Worm (Caenorhabditis elegans) whole organism, L4 larva: Measurements from ENCODE around the gene Y53C12B.1.

Experiments used
- D1046.2 ChIP-seq: fragments of 200-800 bp; sonication (Bioruptor generic); IDR thresholded peaks from 2 replicates; pipeline ENCODE4 v1.3.6; 2022; ENCODE audit warnings: missing genetic modification characterization, missing compliant biosample characterization
- F26F4.8 ChIP-seq: fragments of 200-800 bp; sonication (Bioruptor generic); conservative IDR thresholded peaks from 2 replicates; pipeline ENCODE4 v1.3.6; 2022; ENCODE audit warnings: missing genetic modification characterization, missing compliant biosample characterization
- F37D6.2 ChIP-seq: sonication (generic microtip); optimal IDR thresholded peaks from 2 replicates; lab custom pipeline; 2016; ENCODE audit warnings: mild to moderate bottlenecking, missing genetic modification characterization, missing compliant biosample characterization
- T20F7.1 ChIP-seq: fragments of 200-800 bp; sonication (Bioruptor generic); optimal IDR thresholded peaks from 2 replicates; lab custom pipeline; 2018; ENCODE audit warnings: mild to moderate bottlenecking, missing genetic modification characterization, missing compliant biosample characterization
- Y48G9A.11 ChIP-seq: fragments of 200-800 bp; sonication (Bioruptor generic); IDR thresholded peaks from 2 replicates; pipeline ENCODE4 v1.3.6; 2022; ENCODE audit warnings: missing genetic modification reagents, missing genetic modification characterization, missing compliant biosample characterization
- Y5F2A.4 ChIP-seq: fragments of 200-800 bp; sonication (Bioruptor generic); optimal IDR thresholded peaks from 2 replicates; lab custom pipeline; 2018; ENCODE audit warnings: mild to moderate bottlenecking, missing genetic modification characterization, missing compliant biosample characterization
- ZK337.2 ChIP-seq: fragments of 200-800 bp; sonication (Bioruptor generic); IDR thresholded peaks from 2 replicates; pipeline ENCODE4 v1.3.6; 2022; ENCODE audit warnings: missing genetic modification reagents, missing genetic modification characterization, missing compliant biosample characterization
- arid-1 ChIP-seq: fragments of 200-800 bp; sonication (Bioruptor generic); conservative IDR thresholded peaks from 2 replicates; pipeline ENCODE4 v1.3.6; 2022; ENCODE audit warnings: missing genetic modification reagents, missing genetic modification characterization, missing compliant biosample characterization
- attf-4 ChIP-seq: sonication (generic microtip); optimal IDR thresholded peaks from 3 replicates; lab custom pipeline; 2017; ENCODE audit warnings: missing biosample characterization, missing genetic modification characterization
- ceh-28 ChIP-seq: fragments of 150-350 bp; optimal IDR thresholded peaks from 2 replicates; lab custom pipeline; 2014; ENCODE audit warnings: missing biosample characterization, missing genetic modification reagents, missing genetic modification characterization
- ceh-82 ChIP-seq: sonication (generic microtip); optimal IDR thresholded peaks from 2 replicates; lab custom pipeline; 2017; ENCODE audit warnings: missing biosample characterization, missing genetic modification characterization
- cey-2 ChIP-seq: sonication (generic microtip); optimal IDR thresholded peaks from 3 replicates; lab custom pipeline; 2017; ENCODE audit warnings: missing genetic modification characterization, mild to moderate bottlenecking, missing compliant biosample characterization, antibody characterized with exemption, borderline replicate concordance; ENCODE audit not compliant: insufficient read depth
- daf-16 ChIP-seq, 3 experiments: sonication (generic microtip); optimal IDR thresholded peaks; 2 replicates each; lab custom pipeline; 2016 to 2017; ENCODE audit warnings: missing genetic modification characterization in 3 of 3, missing genetic modification reagents in 3 of 3, mild to moderate bottlenecking in 2 of 3, missing compliant biosample characterization in 2 of 3, missing biosample characterization in 1 of 3, moderate library complexity in 1 of 3
- dmd-8 ChIP-seq: fragments of 200-800 bp; sonication (Bioruptor generic); IDR thresholded peaks from 2 replicates; pipeline ENCODE4 v1.3.6; 2022; ENCODE audit warnings: missing genetic modification characterization, missing compliant biosample characterization
- duxl-1 ChIP-seq: sonication (generic microtip); optimal IDR thresholded peaks from 2 replicates; lab custom pipeline; 2016; ENCODE audit warnings: mild to moderate bottlenecking, missing genetic modification characterization, moderate library complexity, missing compliant biosample characterization; ENCODE audit not compliant: poor library complexity
- dve-1 ChIP-seq: sonication (generic microtip); optimal IDR thresholded peaks from 2 replicates; lab custom pipeline; 2017; ENCODE audit warnings: antibody characterized with exemption, mild to moderate bottlenecking, missing genetic modification characterization, missing compliant biosample characterization; ENCODE audit not compliant: insufficient read depth
- fkh-10 ChIP-seq: fragments of 150-350 bp; optimal IDR thresholded peaks from 2 replicates; lab custom pipeline; 2014; ENCODE audit warnings: missing biosample characterization, missing genetic modification reagents, missing genetic modification characterization
- fos-1 ChIP-seq: fragments of 150-350 bp; optimal IDR thresholded peaks from 2 replicates; lab custom pipeline; 2014; ENCODE audit warnings: missing biosample characterization, missing genetic modification characterization
- hif-1 ChIP-seq, 2 experiments: sonication (generic microtip); optimal IDR thresholded peaks; 2 replicates each; lab custom pipeline; 2016 to 2017; ENCODE audit warnings: missing compliant biosample characterization in 2 of 2, missing genetic modification characterization in 2 of 2, missing genetic modification reagents in 2 of 2, missing genotype in 2 of 2, mild to moderate bottlenecking in 1 of 2
- hlh-11 ChIP-seq: fragments of 200-800 bp; sonication (Bioruptor generic); optimal IDR thresholded peaks from 2 replicates; lab custom pipeline; 2018; ENCODE audit warnings: mild to moderate bottlenecking, missing genetic modification characterization, missing compliant biosample characterization
- jun-1 ChIP-seq: fragments of 150-350 bp; optimal IDR thresholded peaks from 2 replicates; lab custom pipeline; 2014; ENCODE audit warnings: missing biosample characterization, missing genetic modification reagents, missing genetic modification characterization
- lim-7 ChIP-seq: fragments of 200-800 bp; sonication (Bioruptor generic); IDR thresholded peaks from 2 replicates; pipeline ENCODE4 v1.3.6; 2022; ENCODE audit warnings: missing genetic modification characterization, missing compliant biosample characterization
- lin-1 ChIP-seq: fragments of 200-800 bp; sonication (Bioruptor generic); IDR thresholded peaks from 2 replicates; pipeline ENCODE4 v1.3.6; 2022; ENCODE audit warnings: missing genetic modification reagents, missing genetic modification characterization, missing compliant biosample characterization
- lin-15B ChIP-seq: fragments of 150-350 bp; sonication (generic microtip); optimal IDR thresholded peaks from 3 replicates; lab custom pipeline; 2014; ENCODE audit warnings: missing biosample characterization, missing genetic modification characterization
- lsy-2 ChIP-seq, 2 experiments: fragments of 150-350 bp in 1 of 2; sonication (generic microtip) in 1 of 2; optimal IDR thresholded peaks; 2 replicates each; lab custom pipeline; 2014 to 2017; ENCODE audit warnings: missing biosample characterization in 2 of 2, missing genetic modification characterization in 2 of 2
- madf-5 ChIP-seq, 2 experiments: fragments of 200-800 bp; sonication (Bioruptor generic); IDR thresholded peaks; 2 replicates each; pipeline ENCODE4 v1.3.6; 2022; ENCODE audit warnings: missing compliant biosample characterization in 2 of 2, missing genetic modification characterization in 2 of 2
- madf-9 ChIP-seq: fragments of 200-800 bp; sonication (Bioruptor generic); conservative IDR thresholded peaks from 2 replicates; pipeline ENCODE4 v1.3.6; 2022; ENCODE audit warnings: missing genetic modification reagents, missing genetic modification characterization, missing compliant biosample characterization
- mdt-29 ChIP-seq: fragments of 200-800 bp; sonication (Bioruptor generic); IDR thresholded peaks from 2 replicates; pipeline ENCODE4 v1.3.6; 2022; ENCODE audit warnings: missing genetic modification reagents, missing genetic modification characterization, missing compliant biosample characterization
- mep-1 ChIP-seq: fragments of 150-350 bp; sonication (generic microtip); optimal IDR thresholded peaks from 3 replicates; lab custom pipeline; 2014; ENCODE audit warnings: missing biosample characterization, missing genetic modification characterization
- mxl-2 ChIP-seq: fragments of 200-800 bp; sonication (Bioruptor generic); conservative IDR thresholded peaks from 2 replicates; pipeline ENCODE4 v1.3.6; 2022; ENCODE audit warnings: missing genetic modification reagents, missing genetic modification characterization, missing compliant biosample characterization
- mxl-3 ChIP-seq: fragments of 200-800 bp; sonication (Bioruptor generic); optimal IDR thresholded peaks from 2 replicates; lab custom pipeline; 2018; ENCODE audit warnings: mild to moderate bottlenecking, missing genetic modification characterization, missing compliant biosample characterization
- nhr-10 ChIP-seq: fragments of 150-350 bp; optimal IDR thresholded peaks from 2 replicates; lab custom pipeline; 2014; ENCODE audit warnings: missing biosample characterization, missing genetic modification characterization
- nhr-237 ChIP-seq: sonication (generic microtip); optimal IDR thresholded peaks from 2 replicates; lab custom pipeline; 2017; ENCODE audit warnings: missing biosample characterization, missing genetic modification characterization
- nhr-28 ChIP-seq: fragments of 150-350 bp; optimal IDR thresholded peaks from 2 replicates; lab custom pipeline; 2014; ENCODE audit warnings: missing biosample characterization, missing genetic modification characterization
- nhr-41 ChIP-seq: fragments of 200-800 bp; sonication (Bioruptor generic); IDR thresholded peaks from 2 replicates; pipeline ENCODE4 v1.3.6; 2022; ENCODE audit warnings: missing genetic modification reagents, missing genetic modification characterization, missing compliant biosample characterization
- nhr-42 ChIP-seq: fragments of 200-800 bp; sonication (Bioruptor generic); IDR thresholded peaks from 2 replicates; pipeline ENCODE4 v1.3.6; 2022; ENCODE audit warnings: missing genetic modification characterization, missing compliant biosample characterization
- nhr-48 ChIP-seq: sonication (generic microtip); optimal IDR thresholded peaks from 2 replicates; lab custom pipeline; 2016; ENCODE audit warnings: mild to moderate bottlenecking, missing genetic modification characterization, missing compliant biosample characterization
- nhr-76 ChIP-seq: fragments of 150-350 bp; optimal IDR thresholded peaks from 2 replicates; lab custom pipeline; 2014; ENCODE audit warnings: missing biosample characterization, missing genetic modification characterization
- nhr-77 ChIP-seq: fragments of 150-350 bp; optimal IDR thresholded peaks from 2 replicates; lab custom pipeline; 2014; ENCODE audit warnings: missing biosample characterization, missing genetic modification characterization
- pha-4 ChIP-seq, 2 experiments: fragments of 150-350 bp in 1 of 2; fragments of 200-800 bp in 1 of 2; sonication (Bioruptor generic) in 1 of 2; IDR thresholded peaks in 1 of 2; optimal IDR thresholded peaks in 1 of 2; 2 replicates each; pipeline versions ENCODE4 v1.3.6 to Lab custom; 2014 to 2022; ENCODE audit warnings: missing genetic modification characterization in 2 of 2, missing genetic modification reagents in 2 of 2, missing biosample characterization in 1 of 2, missing compliant biosample characterization in 1 of 2
- php-3 ChIP-seq: fragments of 200-800 bp; sonication (Bioruptor generic); IDR thresholded peaks from 2 replicates; pipeline ENCODE4 v1.3.6; 2022; ENCODE audit warnings: missing genetic modification reagents, missing genetic modification characterization, missing compliant biosample characterization
- pqm-1 ChIP-seq: sonication (generic microtip); optimal IDR thresholded peaks from 2 replicates; lab custom pipeline; 2017; ENCODE audit warnings: missing biosample characterization, missing genetic modification characterization
- saeg-2 ChIP-seq: fragments of 200-800 bp; sonication (Bioruptor generic); IDR thresholded peaks from 2 replicates; pipeline ENCODE4 v1.3.6; 2022; ENCODE audit warnings: missing genetic modification reagents, missing genetic modification characterization, missing compliant biosample characterization
- sdz-12 ChIP-seq: fragments of 200-800 bp; sonication (Bioruptor generic); optimal IDR thresholded peaks from 2 replicates; lab custom pipeline; 2018; ENCODE audit warnings: mild to moderate bottlenecking, missing genetic modification characterization, missing compliant biosample characterization
- spr-1 ChIP-seq: sonication (generic microtip); optimal IDR thresholded peaks from 2 replicates; lab custom pipeline; 2016; ENCODE audit warnings: mild to moderate bottlenecking, missing genetic modification characterization, missing compliant biosample characterization
- unc-130 ChIP-seq: sonication (generic microtip); optimal IDR thresholded peaks from 2 replicates; lab custom pipeline; 2016; ENCODE audit warnings: missing genetic modification reagents, missing genetic modification characterization, missing compliant biosample characterization
- unc-39 ChIP-seq: sonication (generic microtip); optimal IDR thresholded peaks from 2 replicates; lab custom pipeline; 2017; ENCODE audit warnings: missing biosample characterization, missing genetic modification characterization
- zfp-2 ChIP-seq: sonication (generic microtip); optimal IDR thresholded peaks from 2 replicates; lab custom pipeline; 2016; ENCODE audit warnings: mild to moderate bottlenecking, missing genetic modification characterization, missing compliant biosample characterization
- zfp-3 ChIP-seq: fragments of 200-800 bp; sonication (Bioruptor generic); conservative IDR thresholded peaks from 2 replicates; pipeline ENCODE4 v1.3.6; 2022; ENCODE audit warnings: missing genetic modification reagents, missing genetic modification characterization, missing compliant biosample characterization

Gene Y53C12B.1

ce11 chrII:9716417-9717039 lies 29.4 kb downstream of the Y53C12B.1 start, which contains the start of gene wee-1.3 (continued):
- TF ChIP-seq pha-4 (GFP tag; IDR thresholded peaks at IDR 0.05; lab: Robert Waterston, UW) = no peak
- peak; percentile 82 for TF ChIP-seq pha-4 (tag; optimal IDR thresholded peaks at IDR 0.05; lab: Kevin White, UChicago)
- TF ChIP-seq mep-1 = peak; percentile 71
- no peak for TF ChIP-seq cey-2 (tag; lab: Kevin White, UChicago)
- TF ChIP-seq nhr-237 (tag; lab: Kevin White, UChicago) = no peak
- TF ChIP-seq Y5F2A.4 (GFP tag; lab: Kevin White, UChicago) = no peak
- TF ChIP-seq madf-5 (GFP tag; IDR thresholded peaks at IDR 0.05; lab: Robert Waterston, UW) = no peak
- TF ChIP-seq php-3 (GFP tag; lab: Robert Waterston, UW) = no peak
- no peak for TF ChIP-seq ZK337.2 (GFP tag; lab: Robert Waterston, UW)
- TF ChIP-seq unc-39 (tag; lab: Kevin White, UChicago) = no peak
- TF ChIP-seq ceh-82 (tag; lab: Kevin White, UChicago) = no peak
- no peak for TF ChIP-seq lim-7
- TF ChIP-seq ceh-28 (tag; lab: Kevin White, UChicago) = no peak
- no peak for TF ChIP-seq sdz-12 (GFP tag; lab: Kevin White, UChicago)
- TF ChIP-seq zfp-3 (GFP tag; lab: Robert Waterston, UW) = no peak
- no peak for TF ChIP-seq duxl-1 (tag; lab: Kevin White, UChicago)
- peak; percentile 55 for TF ChIP-seq unc-130
- no peak for TF ChIP-seq nhr-10 (tag; lab: Kevin White, UChicago)
- no peak for TF ChIP-seq attf-4 (tag; lab: Kevin White, UChicago)
- TF ChIP-seq lsy-2 (tag; optimal IDR thresholded peaks at IDR 0.05; lab: Kevin White, UChicago) = peak; percentile 30 to 94
- TF ChIP-seq madf-9 = no peak
- TF ChIP-seq mdt-29 (GFP tag; lab: Robert Waterston, UW) = no peak
- no peak for TF ChIP-seq lin-15B
- TF ChIP-seq dmd-8 (GFP tag; lab: Robert Waterston, UW) = no peak
- TF ChIP-seq nhr-77 (tag; lab: Kevin White, UChicago) = peak; percentile 63
- TF ChIP-seq F26F4.8 (GFP tag; lab: Robert Waterston, UW) = no peak
- TF ChIP-seq daf-16 (GFP tag; optimal IDR thresholded peaks at IDR 0.05; lab: Kevin White, UChicago) = no peak
- TF ChIP-seq daf-16 (tag; optimal IDR thresholded peaks at IDR 0.05; lab: Kevin White, UChicago) = no peak
- TF ChIP-seq nhr-41 (GFP tag; lab: Robert Waterston, UW) = no peak
- peak; percentile 72 for TF ChIP-seq dve-1 (tag; lab: Kevin White, UChicago)
- peak; percentile 2 for TF ChIP-seq F37D6.2
- TF ChIP-seq lin-1 (GFP tag; lab: Robert Waterston, UW) = no peak
- peak; percentile 30 for TF ChIP-seq fkh-10 (GFP tag; lab: Kevin White, UChicago)
- no peak for TF ChIP-seq zfp-2 (tag; lab: Kevin White, UChicago)
- no peak for TF ChIP-seq pqm-1 (tag; lab: Kevin White, UChicago)
- peak; percentile 84 for TF ChIP-seq T20F7.1
- peak; percentile 22; the same call in 1 of the 2 replicates for TF ChIP-seq Y48G9A.11
- no peak for TF ChIP-seq nhr-76 (tag; lab: Kevin White, UChicago)
- no peak for TF ChIP-seq fos-1 (tag; lab: Kevin White, UChicago)
- 0 out of 2 replicates have a peak, but pooled peaks have one; percentile 18 for TF ChIP-seq arid-1 (GFP tag; lab: Robert Waterston, UW)
- TF ChIP-seq mxl-2 (GFP tag; lab: Robert Waterston, UW) = no peak
- peak; percentile 12 for TF ChIP-seq spr-1 (tag; lab: Kevin White, UChicago)
- no peak for TF ChIP-seq saeg-2 (GFP tag; lab: Robert Waterston, UW)
- no peak for TF ChIP-seq nhr-42 (GFP tag; lab: Robert Waterston, UW)
- TF ChIP-seq hlh-11 (tag; lab: Kevin White, UChicago) = peak; percentile 57
- TF ChIP-seq mxl-3 = no peak
- TF ChIP-seq nhr-48 (tag; lab: Kevin White, UChicago) = peak; percentile 10
- peak; percentile 60 for TF ChIP-seq nhr-28 (tag; lab: Kevin White, UChicago)
- no peak for TF ChIP-seq jun-1 (tag; lab: Kevin White, UChicago)
- peak in 1 of 2 experiments; percentile 29 for TF ChIP-seq hif-1 (tag; optimal IDR thresholded peaks at IDR 0.05; lab: Kevin White, UChicago)
- no peak for TF ChIP-seq D1046.2
